Worm (Caenorhabditis elegans): Measurements from ENCODE around the gene coh-4.

DNA sequence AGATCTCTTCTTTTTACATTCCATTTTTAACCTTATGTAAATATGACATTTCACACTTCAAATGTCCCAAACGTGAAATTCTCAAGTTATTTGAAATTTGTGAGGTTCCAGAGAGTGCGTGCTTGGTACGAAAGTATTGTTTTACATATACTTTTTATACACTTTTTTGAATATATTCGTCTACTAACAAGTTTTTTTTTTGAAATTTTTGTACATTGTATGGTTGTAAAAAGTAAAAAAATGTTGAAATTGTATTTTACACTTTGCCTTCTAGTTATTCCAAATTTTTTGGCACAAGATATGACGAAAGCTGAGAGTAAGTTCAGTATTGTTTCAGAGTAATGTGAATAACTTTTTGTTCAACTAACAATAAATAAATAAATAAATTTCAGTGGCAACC is 40.7 kb downstream of the coh-4 start, which contains the start of gene lgc-1:
- TF ChIP-seq med-1 (GFP tag; optimal IDR thresholded peaks at IDR 0.05; ENCODE audit: insufficient read depth): no peak
- no peak for TF ChIP-seq T22C8.4 (GFP tag; IDR thresholded peaks at IDR 0.05)
- no peak for TF ChIP-seq ref-1 (GFP tag; conservative IDR thresholded peaks at IDR 0.05)

Data from whole organism, midembryonic.